Worm (Caenorhabditis elegans) whole organism, young adult: ENCODE data around the gene Y41E3.22.

Experiments used
- Y79H2A.3 ChIP-seq: fragments of 200-800 bp; sonication (Bioruptor generic); conservative IDR thresholded peaks from 2 replicates; pipeline ENCODE4 v1.3.6; 2022; ENCODE audit warnings: missing genetic modification reagents, missing genetic modification characterization, missing compliant biosample characterization
- ama-1 ChIP-seq, 3 experiments: fragments of 150-350 bp in 1 of 3; sonication (generic microtip) in 2 of 3; optimal IDR thresholded peaks; 2 replicates each; lab custom pipeline; 2014 to 2018; ENCODE audit warnings: missing biosample characterization in 2 of 3, missing genetic modification characterization in 2 of 3, missing genetic modification reagents in 2 of 3
- efl-1 ChIP-seq: fragments of 150-350 bp; optimal IDR thresholded peaks from 2 replicates; lab custom pipeline; 2014; ENCODE audit warnings: missing biosample characterization, missing genetic modification reagents, missing genetic modification characterization
- ets-4 ChIP-seq: fragments of 200-800 bp; sonication (Bioruptor generic); optimal IDR thresholded peaks from 2 replicates; lab custom pipeline; 2018; ENCODE audit warnings: mild to moderate bottlenecking, missing genetic modification characterization, missing compliant biosample characterization
- let-607 ChIP-seq, 2 experiments: fragments of 200-800 bp in 1 of 2; sonication (Bioruptor generic) in 1 of 2; sonication (generic microtip) in 1 of 2; optimal IDR thresholded peaks; 2 replicates each; lab custom pipeline; 2016 to 2018; ENCODE audit warnings: mild to moderate bottlenecking in 2 of 2, missing compliant biosample characterization in 2 of 2, missing genetic modification characterization in 2 of 2, moderate library complexity in 2 of 2, missing genotype in 1 of 2
- lsy-27 ChIP-seq: sonication (generic microtip); optimal IDR thresholded peaks from 2 replicates; lab custom pipeline; 2017; ENCODE audit warnings: missing genetic modification characterization, mild to moderate bottlenecking, missing compliant biosample characterization, antibody characterized with exemption, missing genotype, borderline replicate concordance; ENCODE audit not compliant: insufficient read depth
- pha-4 ChIP-seq: fragments of 150-350 bp; sonication (generic microtip); optimal IDR thresholded peaks from 2 replicates; lab custom pipeline; 2014; ENCODE audit warnings: missing biosample characterization, missing genetic modification reagents, missing genetic modification characterization
- snpc-4 ChIP-seq, 5 experiments: fragments of 150-350 bp in 1 of 5; sonication (generic microtip) in 4 of 5; optimal IDR thresholded peaks; 2 replicates each; lab custom pipeline; 2014 to 2018; ENCODE audit warnings: missing genetic modification characterization in 5 of 5, missing biosample characterization in 3 of 5, antibody characterized with exemption in 2 of 5, mild to moderate bottlenecking in 2 of 5, missing compliant biosample characterization in 2 of 5, missing genotype in 2 of 5, moderate library complexity in 2 of 5, missing genetic modification reagents in 1 of 5
- tbp1 ChIP-seq: fragments of 200-800 bp; sonication (Bioruptor generic); optimal IDR thresholded peaks from 2 replicates; lab custom pipeline; 2018; ENCODE audit warnings: mild to moderate bottlenecking, missing genetic modification characterization, missing compliant biosample characterization
- unc-62 ChIP-seq: fragments of 150-350 bp; optimal IDR thresholded peaks from 2 replicates; lab custom pipeline; 2014; ENCODE audit warnings: missing biosample characterization, missing genetic modification reagents, missing genetic modification characterization

ce11 chrIV:14958551-14958950 lies 8.0 kb downstream of the Y41E3.22 start, which contains the start of gene Y41E3.1:
- TF ChIP-seq let-607 (tag; optimal IDR thresholded peaks at IDR 0.05; lab: Kevin White, UChicago) (no peak), ets-4 (GFP tag; lab: Kevin White, UChicago) (no peak), lsy-27 (no peak), Y79H2A.3 (no peak), tbp1 (peak; percentile 14), snpc-4 (GFP tag; optimal IDR thresholded peaks at IDR 0.05; lab: Kevin White, UChicago) (peak; percentile 43), snpc-4 (tag; optimal IDR thresholded peaks at IDR 0.05; lab: Kevin White, UChicago) (peak in 1 of 4 experiments; percentile 87), ama-1 (optimal IDR thresholded peaks at IDR 0.05; lab: Kevin White, UChicago) (no peak), ama-1 (GFP tag; optimal IDR thresholded peaks at IDR 0.05; lab: Kevin White, UChicago) (peak in 1 of 2 experiments; percentile 20), unc-62 (no peak), efl-1 (no peak), pha-4 (tag; lab: Kevin White, UChicago) (no peak)
